Fruit fly (Drosophila melanogaster): ENCODE results near the gene COX8.
A peak's percentile ranks its signal among the peaks of the same experiment; 100 is the strongest.

The COX8 gene

DNA sequence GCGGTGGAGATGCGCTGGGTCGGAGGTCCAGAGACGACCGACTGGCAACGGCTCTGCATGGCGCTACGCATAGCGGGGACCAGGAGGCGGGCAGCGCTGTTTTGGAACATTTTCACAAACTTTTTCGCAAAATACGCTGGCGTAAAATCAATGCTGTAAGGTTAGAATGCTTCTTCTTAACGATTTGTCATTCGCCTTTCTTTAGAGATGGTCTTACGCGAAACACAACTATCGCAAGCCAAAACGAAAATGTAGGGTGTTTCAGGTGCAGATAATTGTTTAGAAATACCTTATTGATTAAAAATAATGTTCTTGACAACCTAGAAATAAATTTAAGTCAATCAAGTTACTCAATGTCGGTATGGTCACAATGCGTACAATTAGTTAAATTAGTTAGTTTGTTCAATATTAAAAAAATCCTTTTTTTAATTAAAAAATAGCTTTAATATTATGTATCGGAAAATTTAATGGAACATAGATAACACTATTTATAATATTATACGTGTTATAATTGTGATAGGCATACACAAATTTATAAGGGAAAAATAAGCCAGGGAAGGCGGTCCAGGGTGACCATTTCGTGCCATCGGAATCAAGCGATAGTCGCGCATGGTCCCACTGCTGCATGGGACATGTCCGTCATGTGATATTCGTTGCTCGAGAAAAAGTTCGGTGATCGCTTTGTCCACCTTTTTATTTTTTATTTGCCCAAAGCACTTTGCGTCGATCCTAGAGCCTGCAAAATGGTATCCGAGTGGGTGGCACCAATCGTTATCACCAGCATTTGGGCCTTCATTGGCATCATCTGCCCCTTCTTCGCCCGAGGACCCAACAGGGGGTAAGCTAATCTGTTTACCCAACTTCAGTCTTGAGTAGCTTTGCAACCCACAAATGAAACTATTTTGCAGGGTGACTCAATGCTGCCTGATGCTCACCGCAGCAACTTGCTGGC lies at the start of gene COX8, which contains the start of gene VhaM9.7-b (continued):
- TF ChIP-seq Hmr (GFP tag; optimal IDR thresholded peaks at IDR 0.05): no peak
- no peak for TF ChIP-seq Eip74EF (GFP tag; optimal IDR thresholded peaks at IDR 0.05)
- no peak for TF ChIP-seq CG5180 (GFP tag; optimal IDR thresholded peaks at IDR 0.05)
- no peak for TF ChIP-seq gro (GFP tag; optimal IDR thresholded peaks at IDR 0.05)
- TF ChIP-seq dm (GFP tag; optimal IDR thresholded peaks at IDR 0.05): peak; percentile 12
- TF ChIP-seq Oli (tag; optimal IDR thresholded peaks at IDR 0.05): no peak
- no peak for TF ChIP-seq Stat92E (GFP tag; optimal IDR thresholded peaks at IDR 0.05)
- TF ChIP-seq cato (GFP tag; optimal IDR thresholded peaks at IDR 0.05; ENCODE audit: borderline replicate concordance): no peak
- peak; percentile 40 for TF ChIP-seq CG10543 (GFP tag; optimal IDR thresholded peaks at IDR 0.05)
- peak; percentile 72 for TF ChIP-seq CG2120 (GFP tag; optimal IDR thresholded peaks at IDR 0.05)
- TF ChIP-seq Ets97D (GFP tag; optimal IDR thresholded peaks at IDR 0.05): peak; percentile 56
- TF ChIP-seq CG17612 (GFP tag; IDR thresholded peaks at IDR 0.05): no peak
- TF ChIP-seq Dll (GFP tag; IDR thresholded peaks at IDR 0.05; ENCODE audit: partially characterized antibody): peak; percentile 80
- TF ChIP-seq CG1603 (tag; optimal IDR thresholded peaks at IDR 0.05): peak; percentile 59
- no peak for TF ChIP-seq otp (GFP tag; IDR thresholded peaks at IDR 0.05)
- no peak for TF ChIP-seq CG12391 (tag; optimal IDR thresholded peaks at IDR 0.05)
- no peak for TF ChIP-seq jing (GFP tag; optimal IDR thresholded peaks at IDR 0.05)
- no peak for TF ChIP-seq Mrtf (GFP tag; IDR thresholded peaks at IDR 0.05)
- TF ChIP-seq CG4360 (GFP tag; IDR thresholded peaks at IDR 0.05): no peak
- no peak for TF ChIP-seq insv (GFP tag; optimal IDR thresholded peaks at IDR 0.05)
- no peak for TF ChIP-seq dmrt99B (tag; optimal IDR thresholded peaks at IDR 0.05)
- no peak for TF ChIP-seq sim (GFP tag; IDR thresholded peaks at IDR 0.05)
- TF ChIP-seq cg (GFP tag; optimal IDR thresholded peaks at IDR 0.05): no peak
- TF ChIP-seq CG3847 (GFP tag; IDR thresholded peaks at IDR 0.05): peak; percentile 49; the same call in 1 of the 2 replicates
- TF ChIP-seq btn (GFP tag; optimal IDR thresholded peaks at IDR 0.05): no peak
- no peak for TF ChIP-seq Tbp (GFP tag; optimal IDR thresholded peaks at IDR 0.05)
- no peak for TF ChIP-seq wek (GFP tag; optimal IDR thresholded peaks at IDR 0.05)
- no peak for TF ChIP-seq Blimp-1 (GFP tag; optimal IDR thresholded peaks at IDR 0.05)
- no peak for TF ChIP-seq Drgx (GFP tag; IDR thresholded peaks at IDR 0.05)
- TF ChIP-seq CG17359 (tag; optimal IDR thresholded peaks at IDR 0.05): peak; percentile 45
- TF ChIP-seq ems (GFP tag; optimal IDR thresholded peaks at IDR 0.05): peak; percentile 40
- peak; percentile 73 for TF ChIP-seq ranshi (GFP tag; IDR thresholded peaks at IDR 0.05)
- no peak for TF ChIP-seq Oaz (GFP tag; IDR thresholded peaks at IDR 0.05)
- no peak for TF ChIP-seq Asciz (GFP tag; optimal IDR thresholded peaks at IDR 0.05)
- peak; percentile 34; the same call in 1 of the 3 replicates for TF ChIP-seq jigr1 (GFP tag; IDR thresholded peaks at IDR 0.05)
- TF ChIP-seq Hand (GFP tag; optimal IDR thresholded peaks at IDR 0.05): no peak
- peak; percentile 62; the same call in 1 of the 2 replicates for TF ChIP-seq Taf1 (GFP tag; IDR thresholded peaks at IDR 0.05)
- peak; percentile 61 for TF ChIP-seq Lhr (GFP tag; optimal IDR thresholded peaks at IDR 0.05)
- TF ChIP-seq run (tag; optimal IDR thresholded peaks at IDR 0.05): no peak
- no peak for TF ChIP-seq da (GFP tag; optimal IDR thresholded peaks at IDR 0.05)
- TF ChIP-seq oc (tag; optimal IDR thresholded peaks at IDR 0.05): no peak
- no peak for TF ChIP-seq CG15514 (GFP tag; optimal IDR thresholded peaks at IDR 0.05)
- peak; percentile 57 for TF ChIP-seq slou (GFP tag; optimal IDR thresholded peaks at IDR 0.05)
- no peak for TF ChIP-seq fd102C (GFP tag; optimal IDR thresholded peaks at IDR 0.05)
- peak; percentile 67 for TF ChIP-seq Sox100B (GFP tag; optimal IDR thresholded peaks at IDR 0.05)
- peak; percentile 46; the same call in 1 of the 2 replicates for TF ChIP-seq nerfin-2 (GFP tag; IDR thresholded peaks at IDR 0.05; ENCODE audit: partially characterized antibody)
- no peak for TF ChIP-seq CG15011 (GFP tag; optimal IDR thresholded peaks at IDR 0.05)

Measured in whole organism, embryonic.